Fruit fly (Drosophila melanogaster): ENCODE data around the gene CG34148.
A peak's percentile ranks its signal among the peaks of the same experiment; 100 is the strongest.

Gene CG34148

dm6 chr3R:21828785-21829486, 49.5 kb downstream of the CG34148 start (continued):
- TF ChIP-seq Blimp-1 (GFP tag; optimal IDR thresholded peaks at IDR 0.05) (no peak), pdm3 (GFP tag; optimal IDR thresholded peaks at IDR 0.05) (peak; percentile 67), CG3032 (tag; optimal IDR thresholded peaks at IDR 0.05) (peak; percentile 83), eg (GFP tag; IDR thresholded peaks at IDR 0.05) (peak; percentile 76), Ets96B (tag; optimal IDR thresholded peaks at IDR 0.05) (peak; percentile 82), CG8319 (GFP tag; optimal IDR thresholded peaks at IDR 0.05) (peak; percentile 7), Hr4 (GFP tag; optimal IDR thresholded peaks at IDR 0.05) (peak; percentile 89), CG31627 (GFP tag; optimal IDR thresholded peaks at IDR 0.05) (no peak), dac (GFP tag; optimal IDR thresholded peaks at IDR 0.05) (peak; percentile 78), CG6854 (GFP tag; optimal IDR thresholded peaks at IDR 0.05) (no peak), fd85E (GFP tag; optimal IDR thresholded peaks at IDR 0.05) (no peak), dsx (GFP tag; optimal IDR thresholded peaks at IDR 0.05; ENCODE audit: poor library complexity, severe bottlenecking) (peak; percentile 73)

dm6 chr3R:21828040-21828526, 50.4 kb downstream of the CG34148 start:
- TF ChIP-seq CG6792 (GFP tag; optimal IDR thresholded peaks at IDR 0.05) = no peak
- TF ChIP-seq Sox14 (GFP tag; optimal IDR thresholded peaks at IDR 0.05) = no peak
- no peak for TF ChIP-seq CG6854 (GFP tag; optimal IDR thresholded peaks at IDR 0.05)
- no peak for TF ChIP-seq CG8632 (GFP tag; optimal IDR thresholded peaks at IDR 0.05)
- TF ChIP-seq CG3032 (tag; optimal IDR thresholded peaks at IDR 0.05) = no peak
- TF ChIP-seq Eip75B (GFP tag; optimal IDR thresholded peaks at IDR 0.05) = no peak
- no peak for TF ChIP-seq CG4318 (GFP tag; optimal IDR thresholded peaks at IDR 0.05)
- TF ChIP-seq Ets21C (GFP tag; optimal IDR thresholded peaks at IDR 0.05) = peak; percentile 25
- TF ChIP-seq CG11902 (GFP tag; optimal IDR thresholded peaks at IDR 0.05) = peak; percentile 8
- TF ChIP-seq CG11294 (GFP tag; IDR thresholded peaks at IDR 0.05) = no peak
- TF ChIP-seq CG31627 (GFP tag; optimal IDR thresholded peaks at IDR 0.05) = peak; percentile 60
- TF ChIP-seq spab (GFP tag; optimal IDR thresholded peaks at IDR 0.05) = no peak
- TF ChIP-seq Smox (GFP tag; optimal IDR thresholded peaks at IDR 0.05) = no peak
- no peak for TF ChIP-seq CG11762 (GFP tag; optimal IDR thresholded peaks at IDR 0.05; ENCODE audit: insufficient read depth)
- no peak for TF ChIP-seq fd85E (GFP tag; optimal IDR thresholded peaks at IDR 0.05)
- TF ChIP-seq CG6163 (GFP tag; IDR thresholded peaks at IDR 0.05) = no peak; the same call in 2 of the 3 replicates
- no peak for TF ChIP-seq CG9139 (GFP tag; optimal IDR thresholded peaks at IDR 0.05)
- no peak for TF ChIP-seq eg (GFP tag; IDR thresholded peaks at IDR 0.05)
- TF ChIP-seq net (GFP tag; optimal IDR thresholded peaks at IDR 0.05) = no peak
- TF ChIP-seq Lpt (GFP tag; optimal IDR thresholded peaks at IDR 0.05) = no peak
- peak; percentile 17 for TF ChIP-seq pdm3 (GFP tag; optimal IDR thresholded peaks at IDR 0.05)
- peak; percentile 72 for TF ChIP-seq fkh (GFP tag; optimal IDR thresholded peaks at IDR 0.05)
- no peak for TF ChIP-seq CG6808 (GFP tag; optimal IDR thresholded peaks at IDR 0.05)
- peak; percentile 20 for TF ChIP-seq OdsH (GFP tag; optimal IDR thresholded peaks at IDR 0.05)
- peak; percentile 41 for TF ChIP-seq CG10631 (GFP tag; optimal IDR thresholded peaks at IDR 0.05)
- TF ChIP-seq CG15336 (GFP tag; IDR thresholded peaks at IDR 0.05) = peak; percentile 41; the same call in 1 of the 2 replicates
- TF ChIP-seq acj6 (GFP tag; optimal IDR thresholded peaks at IDR 0.05) = peak; percentile 12
- peak; percentile 56 for TF ChIP-seq svp (GFP tag)
- TF ChIP-seq fd59A (GFP tag; optimal IDR thresholded peaks at IDR 0.05) = no peak
- no peak for TF ChIP-seq Hr38 (GFP tag; optimal IDR thresholded peaks at IDR 0.05)
- TF ChIP-seq Ets96B (tag; optimal IDR thresholded peaks at IDR 0.05) = no peak
- no peak for TF ChIP-seq CG16779 (tag; optimal IDR thresholded peaks at IDR 0.05)
- TF ChIP-seq CG32006 (GFP tag; optimal IDR thresholded peaks at IDR 0.05) = peak; percentile 16
- TF ChIP-seq Sox102F (GFP tag; optimal IDR thresholded peaks at IDR 0.05) = peak; percentile 11
- no peak for TF ChIP-seq vri (GFP tag; optimal IDR thresholded peaks at IDR 0.05)
- peak; percentile 22 for TF ChIP-seq Met (GFP tag; optimal IDR thresholded peaks at IDR 0.05)
- TF ChIP-seq cyc (GFP tag; optimal IDR thresholded peaks at IDR 0.05) = no peak
- peak; percentile 73 for TF ChIP-seq Eip78C (GFP tag)
- TF ChIP-seq ss (GFP tag; optimal IDR thresholded peaks at IDR 0.05) = no peak
- peak; percentile 3 for TF ChIP-seq Hr4 (GFP tag; optimal IDR thresholded peaks at IDR 0.05)
- TF ChIP-seq CG1621 (tag; optimal IDR thresholded peaks at IDR 0.05) = no peak
- TF ChIP-seq Blimp-1 (GFP tag; optimal IDR thresholded peaks at IDR 0.05) = no peak
- TF ChIP-seq esn (GFP tag; optimal IDR thresholded peaks at IDR 0.05) = peak; percentile 26
- TF ChIP-seq Hr39 (GFP tag; optimal IDR thresholded peaks at IDR 0.05) = peak; percentile 60
